ENCODE assay signal across 2 worm cellular contexts in genomic region chrX:11792730-11793129, ce11.
TF ChIP-seq lines count a peak whose summit lies in the region.

No protein-coding gene starts in this region.

TF ChIP-seq in whole organism, L3 larva, 47 proteins besides CTCF, POLR2A, EP300 and RAD21 (continued from another document):
- peak; percentile 92 for TF ChIP-seq elt-2 (tag; optimal IDR thresholded peaks at IDR 0.05; lab: Kevin White, UChicago)
- TF ChIP-seq nhr-28 (tag; optimal IDR thresholded peaks at IDR 0.05; lab: Kevin White, UChicago) = no peak
- no peak for TF ChIP-seq hmg-11 (tag; optimal IDR thresholded peaks at IDR 0.05; lab: Kevin White, UChicago)
- no peak for TF ChIP-seq fkh-2 (tag; optimal IDR thresholded peaks at IDR 0.05; lab: Kevin White, UChicago)
- no peak for TF ChIP-seq nhr-11 (tag; optimal IDR thresholded peaks at IDR 0.05; lab: Kevin White, UChicago)
- no peak for TF ChIP-seq egl-5 (tag; optimal IDR thresholded peaks at IDR 0.05; lab: Kevin White, UChicago)

TF ChIP-seq in whole organism, L4 larva, 104 proteins besides CTCF, POLR2A, EP300 and RAD21 (continued from another document):
- no peak for TF ChIP-seq ztf-7 (tag; optimal IDR thresholded peaks at IDR 0.05; lab: Kevin White, UChicago)
- no peak for TF ChIP-seq ceh-20 (GFP tag; IDR thresholded peaks at IDR 0.05; lab: Robert Waterston, UW)
- no peak for TF ChIP-seq madf-5 (GFP tag; IDR thresholded peaks at IDR 0.05; lab: Robert Waterston, UW)
- TF ChIP-seq nhr-102 (tag; optimal IDR thresholded peaks at IDR 0.05; lab: Kevin White, UChicago) = peak; percentile 69
- 0 out of 2 replicates have a peak, but pooled peaks have one; percentile 29 for TF ChIP-seq T26A8.4 (GFP tag; IDR thresholded peaks at IDR 0.05; lab: Robert Waterston, UW)
- TF ChIP-seq php-3 (GFP tag; IDR thresholded peaks at IDR 0.05; lab: Robert Waterston, UW) = no peak
- TF ChIP-seq spr-3 (GFP tag; optimal IDR thresholded peaks at IDR 0.05; lab: Kevin White, UChicago) = no peak
- TF ChIP-seq Y48G9A.11 (GFP tag; IDR thresholded peaks at IDR 0.05; lab: Robert Waterston, UW) = no peak
- TF ChIP-seq set-16 (GFP tag; IDR thresholded peaks at IDR 0.05; lab: Robert Waterston, UW) = no peak
- no peak for TF ChIP-seq unc-130 (GFP tag; optimal IDR thresholded peaks at IDR 0.05; lab: Kevin White, UChicago)
- no peak for TF ChIP-seq duxl-1 (tag; optimal IDR thresholded peaks at IDR 0.05; lab: Kevin White, UChicago; ENCODE audit: poor library complexity)
- TF ChIP-seq fkh-10 (GFP tag; optimal IDR thresholded peaks at IDR 0.05; lab: Kevin White, UChicago) = no peak
- peak in 1 of 2 experiments; percentile 31 for TF ChIP-seq lsy-2 (tag; optimal IDR thresholded peaks at IDR 0.05; lab: Kevin White, UChicago)
- no peak for TF ChIP-seq skn-1 (tag; optimal IDR thresholded peaks at IDR 0.05; lab: Kevin White, UChicago)
- no peak for TF ChIP-seq zfp-2 (tag; optimal IDR thresholded peaks at IDR 0.05; lab: Kevin White, UChicago)
- TF ChIP-seq F37D6.2 (tag; optimal IDR thresholded peaks at IDR 0.05; lab: Kevin White, UChicago) = no peak
- TF ChIP-seq tag-97 (GFP tag; IDR thresholded peaks at IDR 0.05; lab: Robert Waterston, UW) = no peak
- no peak for TF ChIP-seq mxl-2 (GFP tag; conservative IDR thresholded peaks at IDR 0.05; lab: Robert Waterston, UW)
- TF ChIP-seq lin-13 (GFP tag; optimal IDR thresholded peaks at IDR 0.05; lab: Kevin White, UChicago) = no peak
- no peak for TF ChIP-seq sdz-12 (GFP tag; optimal IDR thresholded peaks at IDR 0.05; lab: Kevin White, UChicago)
- TF ChIP-seq daf-8 (GFP tag; IDR thresholded peaks at IDR 0.05; lab: Robert Waterston, UW) = no peak
- TF ChIP-seq nhr-25 (tag; optimal IDR thresholded peaks at IDR 0.05; lab: Kevin White, UChicago; ENCODE audit: borderline replicate concordance, insufficient read depth) = no peak
- no peak for TF ChIP-seq R02D3.7 (tag; optimal IDR thresholded peaks at IDR 0.05; lab: Kevin White, UChicago)
- no peak for TF ChIP-seq unc-39 (tag; optimal IDR thresholded peaks at IDR 0.05; lab: Kevin White, UChicago)
- no peak for TF ChIP-seq pqm-1 (tag; optimal IDR thresholded peaks at IDR 0.05; lab: Kevin White, UChicago)
- no peak for TF ChIP-seq ceh-28 (tag; optimal IDR thresholded peaks at IDR 0.05; lab: Kevin White, UChicago)
- TF ChIP-seq aha-1 (tag; lab: Kevin White, UChicago) = no peak
- TF ChIP-seq daf-12 (tag; optimal IDR thresholded peaks at IDR 0.05; lab: Kevin White, UChicago) = no peak
- TF ChIP-seq nhr-10 (tag; optimal IDR thresholded peaks at IDR 0.05; lab: Kevin White, UChicago) = no peak
- no peak for TF ChIP-seq nhr-42 (GFP tag; IDR thresholded peaks at IDR 0.05; lab: Robert Waterston, UW)
- TF ChIP-seq mdt-29 (GFP tag; IDR thresholded peaks at IDR 0.05; lab: Robert Waterston, UW) = peak; percentile 87
- TF ChIP-seq daf-19 (GFP tag; conservative IDR thresholded peaks at IDR 0.05; lab: Robert Waterston, UW) = no peak
- TF ChIP-seq mep-1 (tag; optimal IDR thresholded peaks at IDR 0.05; lab: Kevin White, UChicago) = peak; percentile 4
- no peak for TF ChIP-seq tra-1 (GFP tag; IDR thresholded peaks at IDR 0.05; lab: Robert Waterston, UW)
- TF ChIP-seq aly-2 (tag; optimal IDR thresholded peaks at IDR 0.05; lab: Kevin White, UChicago) = no peak
- no peak for TF ChIP-seq nhr-77 (tag; optimal IDR thresholded peaks at IDR 0.05; lab: Kevin White, UChicago)
- no peak for TF ChIP-seq ama-1 (optimal IDR thresholded peaks at IDR 0.05; lab: Kevin White, UChicago)
- TF ChIP-seq ceh-62 (tag; optimal IDR thresholded peaks at IDR 0.05; lab: Kevin White, UChicago) = no peak
- no peak for TF ChIP-seq lin-29 (GFP tag; IDR thresholded peaks at IDR 0.05; lab: Robert Waterston, UW)
- peak; percentile 9 for TF ChIP-seq lin-15B (tag; optimal IDR thresholded peaks at IDR 0.05; lab: Kevin White, UChicago)
- TF ChIP-seq zfp-3 (GFP tag; conservative IDR thresholded peaks at IDR 0.05; lab: Robert Waterston, UW) = no peak
- TF ChIP-seq hlh-11 (tag; optimal IDR thresholded peaks at IDR 0.05; lab: Kevin White, UChicago) = peak; percentile 86
- TF ChIP-seq lim-7 (GFP tag; IDR thresholded peaks at IDR 0.05; lab: Robert Waterston, UW) = no peak
- TF ChIP-seq rbr-2 (tag; optimal IDR thresholded peaks at IDR 0.05; lab: Kevin White, UChicago) = no peak
- TF ChIP-seq spr-1 (tag; optimal IDR thresholded peaks at IDR 0.05; lab: Kevin White, UChicago) = no peak
- no peak for TF ChIP-seq ces-1 (GFP tag; optimal IDR thresholded peaks at IDR 0.05; lab: Kevin White, UChicago)
- no peak for TF ChIP-seq F49E8.2 (tag; optimal IDR thresholded peaks at IDR 0.05; lab: Kevin White, UChicago; ENCODE audit: borderline replicate concordance)
- TF ChIP-seq snpc-1.2 (GFP tag; IDR thresholded peaks at IDR 0.05; lab: Robert Waterston, UW) = no peak
- TF ChIP-seq arid-1 (GFP tag; conservative IDR thresholded peaks at IDR 0.05; lab: Robert Waterston, UW) = no peak
- no peak for TF ChIP-seq gei-8 (GFP tag; optimal IDR thresholded peaks at IDR 0.05; lab: Kevin White, UChicago)
- TF ChIP-seq nhr-11 (tag; optimal IDR thresholded peaks at IDR 0.05; lab: Kevin White, UChicago) = no peak
- no peak for TF ChIP-seq vab-7 (GFP tag; IDR thresholded peaks at IDR 0.05; lab: Robert Waterston, UW)
- TF ChIP-seq ceh-32 (tag; optimal IDR thresholded peaks at IDR 0.05; lab: Kevin White, UChicago; ENCODE audit: poor library complexity) = no peak
- TF ChIP-seq zip-2 (tag; optimal IDR thresholded peaks at IDR 0.05; lab: Kevin White, UChicago) = no peak
- no peak for TF ChIP-seq zip-11 (GFP tag; IDR thresholded peaks at IDR 0.05; lab: Robert Waterston, UW)
- TF ChIP-seq ceh-82 (tag; optimal IDR thresholded peaks at IDR 0.05; lab: Kevin White, UChicago) = no peak
- no peak for TF ChIP-seq lin-38 (GFP tag; IDR thresholded peaks at IDR 0.05; lab: Robert Waterston, UW)
- no peak for TF ChIP-seq hmg-1.1 (GFP tag; IDR thresholded peaks at IDR 0.05; lab: Robert Waterston, UW)
- TF ChIP-seq nhr-6 (tag; optimal IDR thresholded peaks at IDR 0.05; lab: Kevin White, UChicago) = no peak
- TF ChIP-seq madf-9 (GFP tag; conservative IDR thresholded peaks at IDR 0.05; lab: Robert Waterston, UW) = no peak
- TF ChIP-seq lin-1 (GFP tag; IDR thresholded peaks at IDR 0.05; lab: Robert Waterston, UW) = no peak
- no peak for TF ChIP-seq dmd-8 (GFP tag; IDR thresholded peaks at IDR 0.05; lab: Robert Waterston, UW)
- TF ChIP-seq mes-2 (tag; optimal IDR thresholded peaks at IDR 0.05; lab: Kevin White, UChicago; ENCODE audit: poor library complexity, severe bottlenecking) = peak; percentile 27
- TF ChIP-seq D1046.2 (GFP tag; IDR thresholded peaks at IDR 0.05; lab: Robert Waterston, UW) = no peak
- no peak for TF ChIP-seq nhr-41 (GFP tag; IDR thresholded peaks at IDR 0.05; lab: Robert Waterston, UW)
- TF ChIP-seq dmd-9 (GFP tag; IDR thresholded peaks at IDR 0.05; lab: Robert Waterston, UW) = no peak
- TF ChIP-seq ceh-44 (GFP tag; IDR thresholded peaks at IDR 0.05; lab: Robert Waterston, UW) = no peak
- no peak for TF ChIP-seq saeg-2 (GFP tag; IDR thresholded peaks at IDR 0.05; lab: Robert Waterston, UW)
- no peak for TF ChIP-seq pha-4 (GFP tag; IDR thresholded peaks at IDR 0.05; lab: Robert Waterston, UW)
- no peak for TF ChIP-seq pha-4 (tag; optimal IDR thresholded peaks at IDR 0.05; lab: Kevin White, UChicago)
- TF ChIP-seq nhr-28 (tag; optimal IDR thresholded peaks at IDR 0.05; lab: Kevin White, UChicago) = peak; percentile 80
- no peak for TF ChIP-seq lir-3 (tag; optimal IDR thresholded peaks at IDR 0.05; lab: Kevin White, UChicago)
- TF ChIP-seq T20F7.1 (GFP tag; optimal IDR thresholded peaks at IDR 0.05; lab: Kevin White, UChicago) = no peak
- TF ChIP-seq dve-1 (tag; optimal IDR thresholded peaks at IDR 0.05; lab: Kevin White, UChicago; ENCODE audit: insufficient read depth) = peak; percentile 85
- TF ChIP-seq lin-39 (tag; optimal IDR thresholded peaks at IDR 0.05; lab: Kevin White, UChicago) = no peak
- TF ChIP-seq mdl-1 (tag; optimal IDR thresholded peaks at IDR 0.05; lab: Kevin White, UChicago) = no peak
- TF ChIP-seq jun-1 (tag; optimal IDR thresholded peaks at IDR 0.05; lab: Kevin White, UChicago) = no peak
- TF ChIP-seq nhr-237 (tag; optimal IDR thresholded peaks at IDR 0.05; lab: Kevin White, UChicago) = no peak
- TF ChIP-seq attf-4 (tag; optimal IDR thresholded peaks at IDR 0.05; lab: Kevin White, UChicago) = no peak
- no peak for TF ChIP-seq ztf-11 (tag; optimal IDR thresholded peaks at IDR 0.05; lab: Kevin White, UChicago)
- TF ChIP-seq Y5F2A.4 (GFP tag; optimal IDR thresholded peaks at IDR 0.05; lab: Kevin White, UChicago) = no peak
- TF ChIP-seq nhr-76 (tag; optimal IDR thresholded peaks at IDR 0.05; lab: Kevin White, UChicago) = no peak
- TF ChIP-seq nhr-111 (GFP tag; optimal IDR thresholded peaks at IDR 0.05; lab: Kevin White, UChicago) = no peak
- peak in 1 of 2 experiments; percentile 33 for TF ChIP-seq hif-1 (tag; optimal IDR thresholded peaks at IDR 0.05; lab: Kevin White, UChicago)
- no peak for TF ChIP-seq snpc-4 (tag; optimal IDR thresholded peaks at IDR 0.05; lab: Kevin White, UChicago)
- TF ChIP-seq cey-2 (tag; optimal IDR thresholded peaks at IDR 0.05; lab: Kevin White, UChicago; ENCODE audit: borderline replicate concordance, insufficient read depth) = no peak
